Worm (Caenorhabditis elegans) whole organism, young adult: ENCODE measurements around the gene tra-3.
"Not testable (repeated sequence)": the region's sequence is repeated elsewhere in the genome, so short reads cannot be mapped to it uniquely, and the experiment has no call there.

Experiments used
- mxl-1 ChIP-seq: sonication (generic microtip); optimal IDR thresholded peaks from 2 replicates; lab custom pipeline; 2016; ENCODE audit warnings: missing genetic modification characterization, missing compliant biosample characterization
- tbp1 ChIP-seq: fragments of 200-800 bp; sonication (Bioruptor generic); optimal IDR thresholded peaks from 2 replicates; lab custom pipeline; 2018; ENCODE audit warnings: mild to moderate bottlenecking, missing genetic modification characterization, missing compliant biosample characterization
- unc-62 ChIP-seq: fragments of 150-350 bp; optimal IDR thresholded peaks from 2 replicates; lab custom pipeline; 2014; ENCODE audit warnings: missing biosample characterization, missing genetic modification reagents, missing genetic modification characterization

- not testable (repeated sequence) for TF ChIP-seq unc-62 (GFP tag; lab: Kevin White, UChicago); tbp1 (GFP tag; lab: Kevin White, UChicago); mxl-1 (tag; lab: Kevin White, UChicago)
These were observed 16.6 kb downstream of the tra-3 start, which contains the start of gene F55B11.5 for ce11 chrIV:14427395-14427794.
